Fruit fly (Drosophila melanogaster) whole organism, adult: ENCODE results near the gene Xport-A.

Experiments
- CG11617 ChIP-seq: fragments of 200-800 bp; sonication (Bioruptor generic); optimal IDR thresholded peaks from 2 replicates; lab custom pipeline; 2017; ENCODE audit warnings: mild to moderate bottlenecking, missing biosample characterization, missing genetic modification reagents, missing genetic modification characterization
- CG12768 ChIP-seq: fragments of 200-800 bp; sonication (Bioruptor generic); optimal IDR thresholded peaks from 2 replicates; lab custom pipeline; 2017; ENCODE audit warnings: missing biosample characterization, missing genetic modification characterization, mild to moderate bottlenecking, moderate library complexity, missing genetic modification reagents
- CG14711 ChIP-seq: fragments of 200-800 bp; sonication (Bioruptor generic); optimal IDR thresholded peaks from 2 replicates; lab custom pipeline; 2018; ENCODE audit warnings: missing biosample characterization, mild to moderate bottlenecking, missing genetic modification characterization, moderate library complexity
- CG1620 ChIP-seq: fragments of 200-800 bp; sonication (Bioruptor generic); optimal IDR thresholded peaks from 2 replicates; lab custom pipeline; 2016; ENCODE audit warnings: missing biosample characterization, missing genetic modification characterization
- CG33017 ChIP-seq: fragments of 200-800 bp; sonication (Bioruptor generic); optimal IDR thresholded peaks from 2 replicates; lab custom pipeline; 2018; ENCODE audit warnings: missing biosample characterization, mild to moderate bottlenecking, missing genetic modification characterization, moderate library complexity
- CG5204 ChIP-seq: fragments of 200-800 bp; sonication (Bioruptor generic); optimal IDR thresholded peaks from 2 replicates; lab custom pipeline; 2016; ENCODE audit warnings: missing biosample characterization, missing genetic modification characterization
- CG7045 ChIP-seq: fragments of 200-800 bp; sonication (Bioruptor generic); optimal IDR thresholded peaks from 2 replicates; lab custom pipeline; 2017; ENCODE audit warnings: missing biosample characterization, mild to moderate bottlenecking, missing genetic modification characterization
- CG7101 ChIP-seq: fragments of 200-800 bp; sonication (Bioruptor generic); optimal IDR thresholded peaks from 2 replicates; lab custom pipeline; 2018; ENCODE audit warnings: missing biosample characterization, mild to moderate bottlenecking, missing genetic modification characterization, moderate library complexity
- Clk ChIP-seq: fragments of 200-800 bp; sonication (Bioruptor generic); optimal IDR thresholded peaks from 2 replicates; lab custom pipeline; 2017; ENCODE audit warnings: missing biosample characterization, missing genetic modification characterization
- Crg-1 ChIP-seq: fragments of 200-800 bp; sonication (Bioruptor generic); optimal IDR thresholded peaks from 2 replicates; lab custom pipeline; 2016; ENCODE audit warnings: missing biosample characterization, missing genetic modification characterization
- Hr96 ChIP-seq: fragments of 200-800 bp; sonication (Bioruptor generic); optimal IDR thresholded peaks from 2 replicates; lab custom pipeline; 2016; ENCODE audit warnings: missing biosample characterization, missing genetic modification characterization
- Mnt ChIP-seq: fragments of 200-800 bp; sonication (Bioruptor generic); optimal IDR thresholded peaks from 2 replicates; lab custom pipeline; 2016; ENCODE audit warnings: missing biosample characterization, mild to moderate bottlenecking, missing genetic modification characterization
- bab1 ChIP-seq: fragments of 200-800 bp; sonication (Bioruptor generic); optimal IDR thresholded peaks from 3 replicates; lab custom pipeline; 2019; ENCODE audit warnings: missing biosample characterization, mild to moderate bottlenecking, missing genetic modification characterization, moderate library complexity
- cic ChIP-seq: fragments of 200-800 bp; sonication (Bioruptor generic); optimal IDR thresholded peaks from 2 replicates; lab custom pipeline; 2017; ENCODE audit warnings: missing biosample characterization, mild to moderate bottlenecking, missing genetic modification characterization, moderate library complexity
- cnc ChIP-seq, 2 experiments: fragments of >200 bp; optimal IDR thresholded peaks; 2 replicates each; lab custom pipeline; 2017
- kay ChIP-seq: fragments of 200-800 bp; sonication (Bioruptor generic); peaks from one replicate; lab custom pipeline; 2016; ENCODE audit warnings: missing biosample characterization, missing genetic modification characterization, borderline replicate concordance
- ovo ChIP-seq: fragments of 200-800 bp; sonication (Bioruptor generic); optimal IDR thresholded peaks from 2 replicates; lab custom pipeline; 2016; ENCODE audit warnings: missing biosample characterization, missing genetic modification characterization
- pad ChIP-seq: fragments of 200-800 bp; sonication (Bioruptor generic); optimal IDR thresholded peaks from 3 replicates; lab custom pipeline; 2017; ENCODE audit warnings: missing biosample characterization, missing genetic modification characterization, mild to moderate bottlenecking, moderate library complexity, missing genetic modification reagents
- tj ChIP-seq: fragments of 200-800 bp; sonication (Bioruptor generic); optimal IDR thresholded peaks from 3 replicates; lab custom pipeline; 2017; ENCODE audit warnings: missing biosample characterization, mild to moderate bottlenecking, missing genetic modification characterization, moderate library complexity
- toe ChIP-seq: fragments of 200-800 bp; sonication (Bioruptor generic); optimal IDR thresholded peaks from 2 replicates; lab custom pipeline; 2016; ENCODE audit warnings: missing biosample characterization, missing genetic modification characterization

Xport-A gene

dm6 chr3R:19904865-19905373 is 10.3 kb downstream of the Xport-A start, which contains the start of the genes Surf6 and RhoGAP92B:
Surf6 (minus strand) TSS chr3R:19904868.
RhoGAP92B (plus strand) TSS chr3R:19905164.
- peak; percentile 74 for TF ChIP-seq CG14711 (tag; lab: Kevin White, UChicago)
- TF ChIP-seq CG5204 (GFP tag; lab: Kevin White, UChicago): no peak
- TF ChIP-seq Hr96: no peak
- peak; percentile 46 for TF ChIP-seq Crg-1
- TF ChIP-seq ovo (GFP tag; lab: Kevin White, UChicago): peak; percentile 43
- TF ChIP-seq Clk: peak; percentile 36
- TF ChIP-seq cnc (optimal IDR thresholded peaks at IDR 0.05; lab: Kevin White, UChicago): no peak
- TF ChIP-seq pad: peak; percentile 58
- TF ChIP-seq CG7045: peak; percentile 61
- peak; percentile 51 for TF ChIP-seq CG1620 (GFP tag; lab: Kevin White, UChicago)
- peak; percentile 38 for TF ChIP-seq CG33017
- TF ChIP-seq CG12768 (GFP tag; lab: Kevin White, UChicago): peak; percentile 77
- TF ChIP-seq bab1 (GFP tag; lab: Kevin White, UChicago): peak; percentile 92
- TF ChIP-seq kay (GFP tag; lab: Kevin White, UChicago): peak; percentile 94
- peak; percentile 63 for TF ChIP-seq CG7101 (tag; lab: Kevin White, UChicago)
- TF ChIP-seq toe (GFP tag; lab: Kevin White, UChicago): no peak
- TF ChIP-seq CG11617 (GFP tag; lab: Kevin White, UChicago): peak; percentile 78
- peak; percentile 80 for TF ChIP-seq cic (GFP tag; lab: Kevin White, UChicago)
- peak; percentile 72 for TF ChIP-seq tj (GFP tag; lab: Kevin White, UChicago)
- peak; percentile 98 for TF ChIP-seq Mnt (GFP tag; lab: Kevin White, UChicago)

- no peak for TF ChIP-seq toe (GFP tag; lab: Kevin White, UChicago)
- TF ChIP-seq Clk: no peak
- no peak for TF ChIP-seq CG7045
- no peak for TF ChIP-seq ovo (GFP tag; lab: Kevin White, UChicago)
- no peak for TF ChIP-seq CG1620 (GFP tag; lab: Kevin White, UChicago)
- no peak for TF ChIP-seq Hr96
- peak; percentile 37 for TF ChIP-seq cic (GFP tag; lab: Kevin White, UChicago)
- peak; percentile 68 for TF ChIP-seq bab1 (GFP tag; lab: Kevin White, UChicago)
- TF ChIP-seq Mnt (GFP tag; lab: Kevin White, UChicago): peak; percentile 82
- TF ChIP-seq CG14711 (tag; lab: Kevin White, UChicago): no peak
- TF ChIP-seq CG7101 (tag; lab: Kevin White, UChicago): no peak
- no peak for TF ChIP-seq Crg-1
- no peak for TF ChIP-seq CG33017
- no peak for TF ChIP-seq CG5204 (GFP tag; lab: Kevin White, UChicago)
- TF ChIP-seq pad: peak; percentile 29
- peak; percentile 12 for TF ChIP-seq CG11617 (GFP tag; lab: Kevin White, UChicago)
- TF ChIP-seq CG12768 (GFP tag; lab: Kevin White, UChicago): no peak
- TF ChIP-seq tj (GFP tag; lab: Kevin White, UChicago): peak; percentile 64
- no peak for TF ChIP-seq kay (GFP tag; lab: Kevin White, UChicago)
- no peak for TF ChIP-seq cnc (optimal IDR thresholded peaks at IDR 0.05; lab: Kevin White, UChicago)
These were observed 12.1 kb downstream of the Xport-A start, which contains the start of gene ClpX for dm6 chr3R:19902926-19903739. ClpX (minus strand) TSS chr3R:19903689.

- TF ChIP-seq CG14711 (tag; lab: Kevin White, UChicago) (no peak), Clk (no peak), CG5204 (GFP tag; lab: Kevin White, UChicago) (no peak), cnc (optimal IDR thresholded peaks at IDR 0.05; lab: Kevin White, UChicago) (no peak), CG7045 (no peak)
These were observed 12.9 kb downstream of the Xport-A start for dm6 chr3R:19902328-19902727.

- TF ChIP-seq kay (GFP tag; lab: Kevin White, UChicago) (no peak), CG14711 (tag; lab: Kevin White, UChicago) (no peak), bab1 (GFP tag; lab: Kevin White, UChicago) (no peak), cic (GFP tag; lab: Kevin White, UChicago) (no peak), CG11617 (GFP tag; lab: Kevin White, UChicago) (no peak), CG1620 (GFP tag; lab: Kevin White, UChicago) (no peak), CG5204 (GFP tag; lab: Kevin White, UChicago) (no peak), CG7101 (tag; lab: Kevin White, UChicago) (no peak), Clk (no peak), toe (GFP tag; lab: Kevin White, UChicago) (no peak), ovo (GFP tag; lab: Kevin White, UChicago) (no peak), tj (GFP tag; lab: Kevin White, UChicago) (no peak), CG7045 (no peak), CG12768 (GFP tag; lab: Kevin White, UChicago) (no peak), Mnt (GFP tag; lab: Kevin White, UChicago) (no peak), cnc (optimal IDR thresholded peaks at IDR 0.05; lab: Kevin White, UChicago) (no peak), Hr96 (no peak)
These were observed 13.5 kb downstream of the Xport-A start for dm6 chr3R:19901742-19902141.

dm6 chr3R:19895305-19895704 is 19.9 kb downstream of the Xport-A start:
- no peak for TF ChIP-seq CG5204 (GFP tag; lab: Kevin White, UChicago)
- TF ChIP-seq CG12768 (GFP tag; lab: Kevin White, UChicago): no peak
- TF ChIP-seq CG33017: no peak
- TF ChIP-seq CG7045: no peak
- no peak for TF ChIP-seq CG1620 (GFP tag; lab: Kevin White, UChicago)
- TF ChIP-seq CG14711 (tag; lab: Kevin White, UChicago): no peak
- no peak for TF ChIP-seq Hr96
- TF ChIP-seq Clk: no peak
- no peak for TF ChIP-seq ovo (GFP tag; lab: Kevin White, UChicago)
- no peak for TF ChIP-seq kay (GFP tag; lab: Kevin White, UChicago)
- TF ChIP-seq Crg-1: no peak
- no peak for TF ChIP-seq Mnt (GFP tag; lab: Kevin White, UChicago)
- no peak for TF ChIP-seq bab1 (GFP tag; lab: Kevin White, UChicago)
- no peak for TF ChIP-seq cic (GFP tag; lab: Kevin White, UChicago)
- TF ChIP-seq pad: no peak
- no peak for TF ChIP-seq CG11617 (GFP tag; lab: Kevin White, UChicago)
- TF ChIP-seq toe (GFP tag; lab: Kevin White, UChicago): no peak
- TF ChIP-seq CG7101 (tag; lab: Kevin White, UChicago): no peak
- TF ChIP-seq tj (GFP tag; lab: Kevin White, UChicago): no peak
